Worm (Caenorhabditis elegans) whole organism, L4/young adult: ENCODE results near the gene H04J21.1.

Source experiments
- W03F9.2 ChIP-seq: fragments of 150-350 bp; optimal IDR thresholded peaks from 2 replicates; lab custom pipeline; 2014; ENCODE audit warnings: missing biosample characterization, missing genetic modification characterization
- dao-5 ChIP-seq: sonication (generic microtip); optimal IDR thresholded peaks from 2 replicates; lab custom pipeline; 2016; ENCODE audit warnings: missing genotype, missing genetic modification characterization, moderate library complexity, missing compliant biosample characterization
- him-1 ChIP-seq: sonication (generic microtip); optimal IDR thresholded peaks from 2 replicates; lab custom pipeline; 2016; ENCODE audit warnings: missing genotype, missing genetic modification reagents, missing genetic modification characterization, missing compliant biosample characterization

DNA sequence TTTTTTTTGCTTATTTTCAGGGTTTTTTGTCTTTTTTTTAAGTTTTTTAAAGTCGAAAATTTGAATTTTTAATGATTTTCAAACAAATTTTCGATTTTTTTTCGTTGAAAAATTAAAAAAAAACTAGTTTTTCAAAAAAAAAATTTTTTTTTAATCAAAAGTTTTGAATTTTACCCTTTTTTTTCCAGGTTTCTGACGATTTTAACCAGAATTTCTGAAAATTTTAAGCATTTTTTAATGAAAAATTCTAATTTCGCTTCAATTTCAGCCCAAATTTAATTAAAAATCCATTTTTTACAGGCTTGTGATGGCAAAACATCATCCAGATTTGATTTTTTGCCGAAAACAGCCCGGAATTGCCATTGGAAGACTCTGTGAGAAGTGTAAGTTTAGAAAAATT is 28.5 kb downstream of the H04J21.1 start, which contains the start of gene phf-5:
- TF ChIP-seq dao-5 (tag; lab: Kevin White, UChicago) (no peak), him-1 (tag; lab: Kevin White, UChicago) (no peak), W03F9.2 (tag; lab: Kevin White, UChicago) (no peak)
